Worm (Caenorhabditis elegans) whole organism, early embryonic: ENCODE results near the gene F53B1.3.

Source experiments
- B0310.2 ChIP-seq: sonication (generic microtip); optimal IDR thresholded peaks from 2 replicates; lab custom pipeline; 2016; ENCODE audit warnings: mild to moderate bottlenecking, missing genetic modification characterization, missing compliant biosample characterization
- F13C5.2 ChIP-seq: sonication (generic microtip); optimal IDR thresholded peaks from 2 replicates; lab custom pipeline; 2017; ENCODE audit warnings: mild to moderate bottlenecking, missing genetic modification characterization, inconsistent platforms, missing compliant biosample characterization
- aly-1 ChIP-seq: sonication (generic microtip); optimal IDR thresholded peaks from 2 replicates; lab custom pipeline; 2016; ENCODE audit warnings: missing genetic modification characterization, missing compliant biosample characterization
- ama-1 ChIP-seq: fragments of 150-350 bp; optimal IDR thresholded peaks from 2 replicates; lab custom pipeline; 2014
- ceh-13 ChIP-seq: fragments of 200-800 bp; sonication (Bioruptor generic); optimal IDR thresholded peaks from 2 replicates; lab custom pipeline; 2018; ENCODE audit warnings: mild to moderate bottlenecking, missing genetic modification characterization, missing compliant biosample characterization
- ceh-36 ChIP-seq: sonication (generic microtip); optimal IDR thresholded peaks from 2 replicates; lab custom pipeline; 2016; ENCODE audit warnings: missing genetic modification characterization, inconsistent platforms, missing compliant biosample characterization
- ets-7 ChIP-seq: sonication (generic microtip); optimal IDR thresholded peaks from 2 replicates; lab custom pipeline; 2016; ENCODE audit warnings: missing genotype, missing genetic modification characterization, missing compliant biosample characterization
- flt-1 ChIP-seq: fragments of 200-800 bp; sonication (Bioruptor generic); IDR thresholded peaks from 2 replicates; pipeline ENCODE4 v1.3.6; 2022; ENCODE audit warnings: missing genetic modification characterization, missing compliant biosample characterization
- hmbx-1 ChIP-seq: sonication (generic microtip); optimal IDR thresholded peaks from 2 replicates; lab custom pipeline; 2016; ENCODE audit warnings: mild to moderate bottlenecking, missing genetic modification characterization, missing compliant biosample characterization
- hmg-4 ChIP-seq: fragments of 200-800 bp; sonication (Bioruptor generic); optimal IDR thresholded peaks from 2 replicates; lab custom pipeline; 2018; ENCODE audit warnings: mild to moderate bottlenecking, missing genetic modification characterization, missing compliant biosample characterization
- hnd-1 ChIP-seq: sonication (generic microtip); optimal IDR thresholded peaks from 2 replicates; lab custom pipeline; 2016; ENCODE audit warnings: missing genetic modification characterization, missing compliant biosample characterization
- pes-1 ChIP-seq: fragments of 200-800 bp; sonication (Bioruptor generic); IDR thresholded peaks from 2 replicates; pipeline ENCODE4 v1.3.6; 2022; ENCODE audit warnings: missing genetic modification reagents, missing genetic modification characterization, missing compliant biosample characterization
- scrt-1 ChIP-seq: fragments of 200-800 bp; sonication (Bioruptor generic); IDR thresholded peaks from 2 replicates; pipeline ENCODE4 v1.3.6; 2022; ENCODE audit warnings: missing genetic modification characterization, missing compliant biosample characterization
- sea-1 ChIP-seq: fragments of 200-800 bp; sonication (Bioruptor generic); conservative IDR thresholded peaks from 2 replicates; pipeline ENCODE4 v1.3.6; 2022; ENCODE audit warnings: missing genetic modification characterization, missing compliant biosample characterization
- tbx-11 ChIP-seq: fragments of 200-800 bp; sonication (Bioruptor generic); IDR thresholded peaks from 2 replicates; pipeline ENCODE4 v1.3.6; 2022; ENCODE audit warnings: missing genetic modification characterization, missing compliant biosample characterization
- tbx-37 ChIP-seq: fragments of 200-800 bp; sonication (Bioruptor generic); conservative IDR thresholded peaks from 2 replicates; pipeline ENCODE4 v1.3.6; 2022; ENCODE audit warnings: missing genetic modification reagents, missing genetic modification characterization, missing compliant biosample characterization
- tra-4 ChIP-seq: sonication (generic microtip); optimal IDR thresholded peaks from 2 replicates; lab custom pipeline; 2017; ENCODE audit warnings: missing genetic modification characterization, missing compliant biosample characterization

The F53B1.3 gene

DNA sequence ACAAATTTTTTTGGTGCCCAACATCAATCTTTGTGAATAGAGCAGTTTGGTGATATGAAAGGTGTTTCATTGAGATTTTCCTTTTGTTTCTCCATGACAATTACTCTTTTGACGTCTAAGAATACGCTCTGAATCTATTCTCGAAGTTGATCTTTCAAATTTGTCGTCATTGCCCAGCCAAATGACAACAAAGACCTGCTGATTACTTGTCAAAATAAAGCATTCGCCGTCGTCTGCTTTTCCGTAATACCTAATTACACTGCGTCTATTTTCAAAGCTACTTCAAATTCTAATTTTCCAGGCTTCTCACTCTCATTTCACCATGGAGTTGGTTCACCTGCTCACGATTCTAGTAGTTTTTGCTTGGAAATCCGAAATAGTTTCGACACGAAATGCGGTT lies at the start of gene F53B1.3:
TSS of gene F53B1.3 (plus strand) at position 301 of the 400 bp plus-strand sequence.
- TF ChIP-seq flt-1 (no peak), ceh-13 (no peak), sea-1 (GFP tag; lab: Robert Waterston, UW) (no peak), tbx-11 (no peak), ceh-36 (no peak), aly-1 (tag; lab: Kevin White, UChicago) (no peak), ets-7 (tag; lab: Kevin White, UChicago) (no peak), tra-4 (tag; lab: Kevin White, UChicago) (no peak), scrt-1 (GFP tag; lab: Robert Waterston, UW) (no peak), F13C5.2 (no peak), hmbx-1 (tag; lab: Kevin White, UChicago) (no peak), hnd-1 (tag; lab: Kevin White, UChicago) (no peak), ama-1 (lab: Kevin White, UChicago) (no peak), pes-1 (no peak), tbx-37 (GFP tag; lab: Robert Waterston, UW) (no peak), hmg-4 (GFP tag; lab: Kevin White, UChicago) (no peak), B0310.2 (tag; lab: Kevin White, UChicago) (no peak)

DNA sequence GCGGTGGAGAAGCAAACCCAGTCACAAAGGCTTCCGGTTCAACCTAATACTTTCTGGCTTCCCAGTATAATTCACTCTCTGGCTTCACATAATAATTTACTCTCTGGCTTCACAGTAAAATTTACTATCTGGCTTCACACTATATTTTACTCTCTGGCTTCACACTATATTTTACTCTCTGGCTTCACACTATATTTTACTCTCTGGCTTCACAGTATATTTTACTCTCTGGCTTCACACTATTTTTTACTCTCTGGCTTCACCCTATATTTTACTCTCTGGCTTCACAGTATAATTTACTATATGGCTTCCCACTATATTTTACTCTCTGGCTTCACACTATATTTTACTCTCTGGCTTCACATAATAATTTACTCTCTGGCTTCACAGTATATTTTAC lies 48.5 kb upstream of the F53B1.3 start:
- TF ChIP-seq tbx-37 (GFP tag; lab: Robert Waterston, UW), result 0 out of 2 replicates have a peak, but pooled peaks have one; percentile 3

DNA sequence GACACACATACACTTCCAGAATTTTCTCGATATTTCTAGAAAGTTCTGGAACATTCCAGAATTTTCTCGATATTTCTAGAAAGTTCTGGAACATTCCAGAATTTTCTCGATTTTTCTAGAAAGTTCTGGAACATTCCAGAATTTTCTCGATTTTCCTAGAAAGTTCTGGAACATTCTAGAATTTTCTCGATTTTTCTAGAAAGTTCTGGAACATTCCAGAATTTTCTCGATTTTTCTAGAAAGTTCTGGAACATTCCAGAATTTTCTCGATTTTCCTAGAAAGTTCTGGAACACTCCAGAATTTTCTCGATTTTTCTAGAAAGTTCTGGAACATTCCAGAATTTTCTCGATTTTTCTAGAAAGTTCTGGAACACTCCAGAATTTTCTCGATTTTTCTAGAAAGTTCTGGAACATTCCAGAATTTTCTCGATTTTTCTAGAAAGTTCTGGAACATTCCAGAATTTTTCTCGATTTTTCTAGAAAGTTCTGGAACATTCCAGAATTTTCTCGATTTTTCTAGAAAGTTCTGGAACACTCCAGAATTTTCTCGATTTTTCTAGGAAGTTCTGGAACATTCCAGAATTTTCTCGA lies 47.5 kb upstream of the F53B1.3 start:
- TF ChIP-seq flt-1, result peak; percentile 84; the same call in 1 of the 2 replicates
- peak; percentile 62; the same call in 1 of the 2 replicates for TF ChIP-seq tbx-11
- peak; percentile 89 for TF ChIP-seq pes-1
- TF ChIP-seq sea-1 (GFP tag; lab: Robert Waterston, UW), result peak; percentile 81
- 0 out of 2 replicates have a peak, but pooled peaks have one; percentile 48 for TF ChIP-seq scrt-1 (GFP tag; lab: Robert Waterston, UW)
- peak; percentile 25; the same call in 1 of the 2 replicates for TF ChIP-seq tbx-37 (GFP tag; lab: Robert Waterston, UW)

DNA sequence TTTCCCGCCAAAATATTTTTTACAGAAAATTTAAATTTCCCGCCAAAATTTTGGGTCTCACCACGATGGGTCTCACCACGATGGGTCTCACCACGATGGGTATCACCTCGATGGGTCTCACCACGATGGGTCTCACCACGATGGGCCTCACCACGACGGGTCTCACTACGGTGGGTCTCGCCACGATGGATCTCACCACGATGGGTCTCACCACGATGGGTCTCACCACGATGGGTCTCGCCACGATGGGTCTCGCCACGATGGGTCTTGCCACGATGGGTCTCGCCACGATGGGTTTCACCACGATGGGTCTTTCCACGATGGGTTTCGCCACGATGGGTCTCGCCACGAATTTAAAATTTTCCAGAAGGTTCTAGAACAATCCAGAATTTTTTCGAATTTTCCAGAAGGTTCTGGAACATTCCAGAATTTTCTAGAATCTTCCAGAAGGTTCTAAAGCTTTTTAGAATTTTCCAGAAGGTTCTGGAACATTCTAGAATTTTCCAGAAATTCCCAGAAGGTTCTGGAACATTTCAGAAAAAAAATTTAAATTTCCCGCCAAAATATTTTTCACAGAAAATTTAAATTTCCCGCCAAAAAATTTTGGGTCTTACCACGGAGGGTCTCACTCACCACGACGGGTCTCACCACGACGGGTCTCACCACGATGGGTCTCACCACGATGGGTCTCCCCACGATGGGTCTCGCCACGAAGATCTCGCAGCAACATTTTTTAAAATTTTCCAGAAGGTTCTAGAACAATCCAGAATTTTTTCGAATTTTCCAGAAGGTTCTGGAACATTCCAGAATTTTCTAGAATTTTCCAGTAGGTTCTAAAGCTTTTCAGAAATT lies 46.7 kb upstream of the F53B1.3 start:
- 0 out of 2 replicates have a peak, but pooled peaks have one; percentile 17 for TF ChIP-seq sea-1 (GFP tag; lab: Robert Waterston, UW)

DNA sequence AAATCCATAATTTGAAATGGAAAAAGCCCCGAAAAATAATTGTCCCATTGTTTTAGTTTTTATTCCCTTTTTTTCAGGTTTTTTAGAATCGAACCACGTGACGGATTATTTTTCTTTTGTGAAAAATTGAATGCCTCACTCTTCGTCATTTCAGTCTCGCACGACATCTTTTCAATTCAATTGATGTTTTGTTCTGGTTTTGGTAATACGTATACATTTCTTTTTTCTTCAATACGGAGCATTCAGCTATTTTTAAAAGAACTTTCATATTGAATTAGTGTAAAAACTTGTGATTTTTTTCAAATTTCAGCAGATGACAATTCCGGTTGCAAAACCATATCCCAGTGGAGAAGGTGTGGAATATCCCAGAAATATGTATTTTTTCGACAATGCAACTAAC lies 40.7 kb upstream of the F53B1.3 start, which contains the start of gene F49H12.7:
TSS of gene F49H12.7 (plus strand) at position 301 of the 400 bp plus-strand sequence.
- no peak for TF ChIP-seq aly-1 (tag; lab: Kevin White, UChicago)
- no peak for TF ChIP-seq pes-1
- TF ChIP-seq ceh-13, result no peak
- no peak for TF ChIP-seq hnd-1 (tag; lab: Kevin White, UChicago)
- TF ChIP-seq ama-1 (lab: Kevin White, UChicago), result no peak
- no peak for TF ChIP-seq hmbx-1 (tag; lab: Kevin White, UChicago)
- TF ChIP-seq tra-4 (tag; lab: Kevin White, UChicago), result no peak
- TF ChIP-seq flt-1, result no peak
- no peak for TF ChIP-seq tbx-37 (GFP tag; lab: Robert Waterston, UW)
- TF ChIP-seq ets-7 (tag; lab: Kevin White, UChicago), result no peak
- no peak for TF ChIP-seq B0310.2 (tag; lab: Kevin White, UChicago)
- no peak for TF ChIP-seq scrt-1 (GFP tag; lab: Robert Waterston, UW)
- no peak for TF ChIP-seq tbx-11
- no peak for TF ChIP-seq F13C5.2
- TF ChIP-seq sea-1 (GFP tag; lab: Robert Waterston, UW), result no peak
- no peak for TF ChIP-seq hmg-4 (GFP tag; lab: Kevin White, UChicago)

DNA sequence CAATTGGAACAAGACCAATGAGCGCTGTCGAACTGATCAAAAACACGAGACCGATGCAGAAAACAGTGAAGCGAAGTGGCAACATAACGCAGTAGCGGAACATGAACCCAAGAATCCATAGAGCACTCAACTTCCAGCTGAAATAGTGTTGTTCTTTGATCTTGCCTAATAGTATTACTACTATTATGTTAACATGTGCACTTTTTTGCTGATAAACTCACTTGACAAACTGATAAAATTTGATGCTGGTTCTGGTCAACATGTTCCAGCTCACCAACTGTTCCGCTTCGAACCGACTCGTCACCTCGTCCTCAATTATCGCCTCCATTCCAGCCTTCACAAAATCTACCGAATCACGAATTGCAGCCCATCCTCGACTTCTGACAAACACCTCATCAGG lies 37.1 kb upstream of the F53B1.3 start:
- TF ChIP-seq tbx-37 (GFP tag; lab: Robert Waterston, UW) (no peak), ceh-13 (no peak), tbx-11 (no peak), hnd-1 (tag; lab: Kevin White, UChicago) (no peak)

DNA sequence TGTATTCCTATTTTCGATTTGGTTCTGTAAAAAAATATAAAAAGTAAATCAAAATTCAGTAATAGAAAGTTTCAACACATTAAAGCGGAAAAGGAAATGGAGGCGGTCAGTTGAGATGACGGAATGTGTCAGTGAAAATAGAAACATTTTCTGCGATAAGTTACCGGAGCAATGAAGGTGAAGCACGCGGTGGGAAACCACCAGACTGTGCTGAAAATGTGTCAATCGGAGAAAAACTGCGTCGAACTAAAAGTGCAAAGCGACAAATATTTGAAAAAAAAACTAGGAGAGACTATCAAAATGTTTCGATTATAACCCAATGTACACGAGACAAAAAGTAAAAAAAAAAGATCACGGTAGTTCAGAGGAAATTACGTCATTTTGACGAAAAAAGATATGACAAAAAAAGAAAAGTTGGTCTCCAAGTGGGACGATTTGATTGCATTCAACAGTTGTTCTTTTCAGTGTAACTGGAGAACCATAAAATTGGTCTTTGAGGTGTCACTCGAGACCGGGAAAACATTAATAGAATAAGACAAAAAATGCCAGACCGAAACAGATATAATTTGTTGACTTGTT lies 34.9 kb upstream of the F53B1.3 start, which contains the start of gene acl-4:
TSS of gene acl-4 (minus strand) at position 27 of the 579 bp plus-strand sequence.
- TF ChIP-seq ets-7 (tag; lab: Kevin White, UChicago), result no peak
- no peak for TF ChIP-seq ceh-36
- TF ChIP-seq scrt-1 (GFP tag; lab: Robert Waterston, UW), result no peak
- TF ChIP-seq flt-1, result no peak
- TF ChIP-seq aly-1 (tag; lab: Kevin White, UChicago), result no peak
- no peak for TF ChIP-seq B0310.2 (tag; lab: Kevin White, UChicago)
- TF ChIP-seq pes-1, result no peak
- TF ChIP-seq hnd-1 (tag; lab: Kevin White, UChicago), result no peak
